Fruit fly (Drosophila melanogaster): Measurements from ENCODE around the gene Spase22-23.

dm6 chr3R:24230423-24231205, 779 bp upstream of the Spase22-23 start, which contains the start of gene mask:
- peak; percentile 33 for TF ChIP-seq CG8159 (tag; optimal IDR thresholded peaks at IDR 0.05)
- TF ChIP-seq CG34367 (tag; optimal IDR thresholded peaks at IDR 0.05), result peak; percentile 67
- TF ChIP-seq CG12605 (GFP tag; IDR thresholded peaks at IDR 0.05), result 0 out of 2 replicates have a peak, but pooled peaks have one; percentile 6
- no peak for TF ChIP-seq CG10348 (GFP tag; IDR thresholded peaks at IDR 0.05)
- TF ChIP-seq CG8301 (tag; optimal IDR thresholded peaks at IDR 0.05), result no peak
- no peak for TF ChIP-seq CG17806 (tag; optimal IDR thresholded peaks at IDR 0.05)
- peak; percentile 20 for TF ChIP-seq Ets98B (GFP tag; IDR thresholded peaks at IDR 0.05)
- peak; percentile 81 for TF ChIP-seq Snoo (tag; optimal IDR thresholded peaks at IDR 0.05)
- TF ChIP-seq EcR (GFP tag; optimal IDR thresholded peaks at IDR 0.05), result no peak
- TF ChIP-seq CG32121 (GFP tag; IDR thresholded peaks at IDR 0.05), result no peak
- TF ChIP-seq rn (GFP tag; IDR thresholded peaks at IDR 0.05), result no peak
- no peak for TF ChIP-seq CG14655 (GFP tag; optimal IDR thresholded peaks at IDR 0.05)
